Worm (Caenorhabditis elegans): ENCODE data around the gene K10G4.10.

K10G4.10 gene

DNA sequence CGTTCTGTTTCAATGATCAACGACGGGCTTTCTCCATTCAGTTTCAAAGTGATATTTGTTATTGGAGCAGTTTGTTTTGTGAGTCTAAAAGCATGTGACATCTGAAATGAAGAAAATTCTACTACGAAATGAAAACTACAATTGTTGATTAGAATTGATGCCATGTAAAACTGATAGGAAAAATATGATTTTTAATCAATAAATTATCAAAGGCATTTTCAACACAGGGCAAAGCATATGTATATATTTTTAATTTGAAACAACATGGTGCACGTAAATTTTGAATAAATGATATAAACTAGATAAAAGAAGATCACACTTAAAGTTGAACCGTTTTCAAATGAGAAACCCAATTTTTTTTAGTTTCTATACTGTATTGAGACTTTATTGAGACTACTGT lies 28.0 kb downstream of the K10G4.10 start, which contains the start of gene K10G4.5:
TSS of gene K10G4.5 (minus strand) at position 101 of the 400 bp plus-strand sequence.
- TF ChIP-seq mep-1 (tag; optimal IDR thresholded peaks at IDR 0.05) (no peak), drap-1 (GFP tag; optimal IDR thresholded peaks at IDR 0.05) (no peak), blmp-1 (tag; optimal IDR thresholded peaks at IDR 0.05) (no peak), nhr-12 (tag; optimal IDR thresholded peaks at IDR 0.05) (no peak), nhr-76 (tag; optimal IDR thresholded peaks at IDR 0.05) (no peak), unc-120 (tag; optimal IDR thresholded peaks at IDR 0.05; ENCODE audit: poor library complexity, severe bottlenecking) (no peak), ceh-39 (tag; optimal IDR thresholded peaks at IDR 0.05) (no peak), flh-1 (GFP tag; optimal IDR thresholded peaks at IDR 0.05) (no peak), unc-62 (GFP tag; optimal IDR thresholded peaks at IDR 0.05) (no peak), sptf-1 (tag; optimal IDR thresholded peaks at IDR 0.05) (no peak), mab-5 (tag; optimal IDR thresholded peaks at IDR 0.05) (no peak), snpc-4 (tag; optimal IDR thresholded peaks at IDR 0.05) (no peak), mls-2 (tag; optimal IDR thresholded peaks at IDR 0.05) (no peak), sem-2 (GFP tag; optimal IDR thresholded peaks at IDR 0.05) (no peak), cnd-1 (tag; optimal IDR thresholded peaks at IDR 0.05) (no peak), unc-39 (tag; optimal IDR thresholded peaks at IDR 0.05) (no peak), ceh-43 (GFP tag; optimal IDR thresholded peaks at IDR 0.05) (no peak), pha-4 (tag; optimal IDR thresholded peaks at IDR 0.05) (no peak), lin-32 (GFP tag; optimal IDR thresholded peaks at IDR 0.05) (no peak)

DNA sequence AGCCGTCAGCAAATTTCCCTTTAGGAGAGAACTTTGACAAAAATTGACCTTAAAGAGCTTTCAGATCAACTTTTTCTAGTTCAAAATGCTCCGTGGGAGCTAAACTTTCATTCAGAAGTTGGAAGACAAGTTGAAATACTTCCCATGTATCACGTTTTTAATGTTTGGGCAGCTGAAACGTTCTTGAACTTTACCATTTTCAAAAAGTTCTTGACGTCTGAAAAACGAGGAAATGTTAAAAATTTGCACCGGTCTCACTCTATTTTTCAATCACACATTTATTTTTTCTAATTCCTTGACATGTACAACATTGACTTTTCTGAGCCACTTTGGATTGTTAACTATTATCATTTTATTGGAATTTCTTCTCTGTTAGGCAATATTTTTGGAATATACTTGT lies 29.4 kb downstream of the K10G4.10 start, which contains the start of gene sri-70:
TSS of gene sri-70 (plus strand) at position 301 of the 400 bp plus-strand sequence.
- TF ChIP-seq tbx-8 (GFP tag; optimal IDR thresholded peaks at IDR 0.05) (no peak), ceh-43 (GFP tag; optimal IDR thresholded peaks at IDR 0.05) (no peak)

DNA sequence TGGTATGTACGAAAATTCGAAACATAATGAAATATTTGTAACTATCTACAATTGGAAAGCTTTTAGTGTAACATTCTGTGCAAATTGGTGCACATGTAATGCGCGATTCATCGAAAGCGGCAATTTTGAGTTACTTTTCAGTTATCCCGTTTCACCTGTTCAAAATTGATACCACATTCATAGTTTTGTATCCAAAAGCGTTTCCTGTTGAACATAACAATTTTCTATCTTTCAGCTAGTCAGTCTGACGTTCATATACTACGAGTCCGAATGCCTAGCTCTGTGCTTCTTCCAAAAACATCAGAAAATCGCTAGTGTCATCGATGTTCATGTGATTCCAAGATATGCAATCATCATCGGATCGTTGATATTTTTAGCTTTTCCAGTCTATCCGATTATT lies 30.0 kb downstream of the K10G4.10 start:
- TF ChIP-seq sptf-1 (tag; optimal IDR thresholded peaks at IDR 0.05), result no peak
- TF ChIP-seq ztf-11 (tag; optimal IDR thresholded peaks at IDR 0.05), result no peak
- TF ChIP-seq unc-62 (GFP tag; optimal IDR thresholded peaks at IDR 0.05), result no peak
- no peak for TF ChIP-seq nhr-237 (tag; optimal IDR thresholded peaks at IDR 0.05)
- TF ChIP-seq unc-39 (tag; optimal IDR thresholded peaks at IDR 0.05), result no peak
- no peak for TF ChIP-seq unc-120 (tag; optimal IDR thresholded peaks at IDR 0.05; ENCODE audit: poor library complexity, severe bottlenecking)
- TF ChIP-seq bed-3 (GFP tag; optimal IDR thresholded peaks at IDR 0.05), result no peak
- TF ChIP-seq nhr-28 (tag; optimal IDR thresholded peaks at IDR 0.05), result no peak

DNA sequence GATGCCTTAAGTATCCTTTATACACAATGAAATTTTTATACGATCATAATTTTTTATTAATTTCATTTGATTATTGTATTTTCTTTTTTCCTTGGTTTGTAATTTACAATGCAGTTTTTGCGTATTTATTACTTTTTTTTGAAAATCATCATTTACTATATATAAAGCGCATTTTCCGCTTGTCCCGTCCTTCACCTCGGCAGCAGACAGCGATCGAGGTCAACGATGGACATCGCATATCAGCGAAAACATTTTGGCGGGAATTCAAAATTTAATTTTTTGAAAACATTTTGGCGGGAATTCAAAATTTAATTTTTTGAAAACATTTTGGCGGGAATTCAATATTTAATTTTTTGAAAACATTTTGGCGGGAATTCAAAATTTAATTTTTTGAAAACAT lies 34.6 kb downstream of the K10G4.10 start:
- no peak for TF ChIP-seq drap-1 (GFP tag; optimal IDR thresholded peaks at IDR 0.05)
- no peak for TF ChIP-seq unc-39 (tag; optimal IDR thresholded peaks at IDR 0.05)
- TF ChIP-seq unc-62 (GFP tag; optimal IDR thresholded peaks at IDR 0.05), result no peak
- no peak for TF ChIP-seq nhr-237 (tag; optimal IDR thresholded peaks at IDR 0.05)
- TF ChIP-seq unc-120 (tag; optimal IDR thresholded peaks at IDR 0.05; ENCODE audit: poor library complexity, severe bottlenecking), result no peak
- no peak for TF ChIP-seq ces-1 (GFP tag; optimal IDR thresholded peaks at IDR 0.05)
- TF ChIP-seq nhr-12 (tag; optimal IDR thresholded peaks at IDR 0.05), result no peak
- no peak for TF ChIP-seq ham-2 (GFP tag; optimal IDR thresholded peaks at IDR 0.05)

DNA sequence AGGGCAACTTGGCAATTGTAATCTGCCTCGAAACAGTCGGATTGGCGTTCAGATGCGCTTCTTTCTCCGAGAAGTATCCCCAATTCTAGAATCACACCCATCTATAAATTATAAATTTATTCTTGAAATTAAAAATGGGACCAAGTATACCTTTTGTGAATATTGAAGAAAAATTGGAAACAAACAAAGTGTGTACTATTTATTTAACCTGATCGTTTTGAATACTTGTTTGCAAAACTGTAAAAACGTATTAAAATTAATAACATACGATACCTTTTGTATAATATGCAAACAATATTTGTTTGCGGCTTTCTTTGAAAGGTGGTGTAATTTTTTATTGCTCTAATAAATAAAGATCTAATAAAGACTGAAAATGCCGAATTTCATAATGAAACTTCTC lies 39.0 kb downstream of the K10G4.10 start, which contains the start of gene Y61B8B.3:
TSS of gene Y61B8B.3 (minus strand) at position 101 of the 400 bp plus-strand sequence.
- TF ChIP-seq ceh-43 (GFP tag; optimal IDR thresholded peaks at IDR 0.05), result no peak
- TF ChIP-seq mls-2 (tag; optimal IDR thresholded peaks at IDR 0.05), result no peak
- TF ChIP-seq unc-62 (GFP tag; optimal IDR thresholded peaks at IDR 0.05), result no peak
- no peak for TF ChIP-seq M03D4.4 (tag; optimal IDR thresholded peaks at IDR 0.05)
- TF ChIP-seq ztf-11 (tag; optimal IDR thresholded peaks at IDR 0.05), result no peak
- no peak for TF ChIP-seq zip-8 (tag; optimal IDR thresholded peaks at IDR 0.05)
- no peak for TF ChIP-seq bed-3 (GFP tag; optimal IDR thresholded peaks at IDR 0.05)
- TF ChIP-seq mep-1 (tag; optimal IDR thresholded peaks at IDR 0.05), result no peak
- TF ChIP-seq nhr-28 (tag; optimal IDR thresholded peaks at IDR 0.05), result no peak
- TF ChIP-seq lin-13 (tag; optimal IDR thresholded peaks at IDR 0.05), result no peak
- no peak for TF ChIP-seq ham-2 (GFP tag; optimal IDR thresholded peaks at IDR 0.05)
- TF ChIP-seq tbx-8 (GFP tag; optimal IDR thresholded peaks at IDR 0.05), result no peak
- no peak for TF ChIP-seq nhr-237 (tag; optimal IDR thresholded peaks at IDR 0.05)
- no peak for TF ChIP-seq blmp-1 (tag; optimal IDR thresholded peaks at IDR 0.05)
- no peak for TF ChIP-seq hlh-1 (tag; optimal IDR thresholded peaks at IDR 0.05)
- no peak for TF ChIP-seq unc-39 (tag; optimal IDR thresholded peaks at IDR 0.05)
- no peak for TF ChIP-seq unc-120 (tag; optimal IDR thresholded peaks at IDR 0.05; ENCODE audit: poor library complexity, severe bottlenecking)
- no peak for TF ChIP-seq ceh-83 (GFP tag; optimal IDR thresholded peaks at IDR 0.05)
- TF ChIP-seq cnd-1 (tag; optimal IDR thresholded peaks at IDR 0.05), result no peak
